Worm (Caenorhabditis elegans) whole organism, L4/young adult: ENCODE data around the gene F13E9.13.

ENCODE experiments used
- W03F9.2 ChIP-seq: fragments of 150-350 bp; optimal IDR thresholded peaks from 2 replicates; lab custom pipeline; 2014; ENCODE audit warnings: missing biosample characterization, missing genetic modification characterization
- dao-5 ChIP-seq: sonication (generic microtip); optimal IDR thresholded peaks from 2 replicates; lab custom pipeline; 2016; ENCODE audit warnings: missing genotype, missing genetic modification characterization, moderate library complexity, missing compliant biosample characterization
- him-1 ChIP-seq: sonication (generic microtip); optimal IDR thresholded peaks from 2 replicates; lab custom pipeline; 2016; ENCODE audit warnings: missing genotype, missing genetic modification reagents, missing genetic modification characterization, missing compliant biosample characterization

F13E9.13 gene

DNA sequence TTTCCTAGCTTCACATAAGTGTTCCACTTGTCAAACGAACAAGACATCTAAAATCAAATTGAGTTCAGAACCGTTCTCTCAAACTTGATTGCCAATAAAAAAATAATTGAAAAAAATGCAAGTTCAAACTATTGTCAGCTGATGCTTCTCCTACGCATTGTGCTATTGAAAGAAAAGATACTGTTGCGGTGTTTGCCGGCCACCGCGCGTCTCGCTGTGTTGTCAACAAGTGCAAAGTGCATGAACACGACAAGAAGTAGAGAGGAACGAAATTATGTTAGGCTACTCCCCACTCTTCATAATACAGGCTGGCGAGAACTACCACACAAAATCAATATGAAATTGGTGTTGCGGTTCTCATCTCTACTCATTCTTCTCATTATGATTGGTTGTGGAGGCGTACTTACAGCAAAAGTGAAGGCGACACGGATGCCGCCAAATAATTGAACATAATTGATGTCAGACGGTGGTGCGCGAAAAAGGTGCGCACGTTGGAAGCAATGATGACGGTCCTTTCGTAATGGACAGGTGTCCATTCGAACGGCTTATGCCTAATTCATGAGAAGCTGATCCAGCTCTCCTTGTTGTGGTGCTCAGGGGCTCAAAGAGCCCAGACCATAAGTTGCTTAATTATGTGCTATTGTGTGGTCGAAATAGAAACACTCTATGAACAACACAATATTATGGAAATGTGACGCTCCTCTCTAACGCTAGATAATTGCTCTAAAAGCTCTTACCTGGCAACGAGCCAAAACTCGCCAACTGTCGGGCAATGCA is 13.8 kb upstream of the F13E9.13 start:
- no peak for TF ChIP-seq him-1 (tag; lab: Kevin White, UChicago)
- TF ChIP-seq W03F9.2 (tag; lab: Kevin White, UChicago), result no peak
- no peak for TF ChIP-seq dao-5 (tag; lab: Kevin White, UChicago)

ce11 chrIV:10868629-10869251 is 12.6 kb upstream of the F13E9.13 start, which contains the start of gene F13E9.11:
Gene F13E9.11, minus strand, starts transcription at chrIV:10869135.
- TF ChIP-seq dao-5 (tag; lab: Kevin White, UChicago) (no peak), W03F9.2 (tag; lab: Kevin White, UChicago) (no peak), him-1 (tag; lab: Kevin White, UChicago) (no peak)

DNA sequence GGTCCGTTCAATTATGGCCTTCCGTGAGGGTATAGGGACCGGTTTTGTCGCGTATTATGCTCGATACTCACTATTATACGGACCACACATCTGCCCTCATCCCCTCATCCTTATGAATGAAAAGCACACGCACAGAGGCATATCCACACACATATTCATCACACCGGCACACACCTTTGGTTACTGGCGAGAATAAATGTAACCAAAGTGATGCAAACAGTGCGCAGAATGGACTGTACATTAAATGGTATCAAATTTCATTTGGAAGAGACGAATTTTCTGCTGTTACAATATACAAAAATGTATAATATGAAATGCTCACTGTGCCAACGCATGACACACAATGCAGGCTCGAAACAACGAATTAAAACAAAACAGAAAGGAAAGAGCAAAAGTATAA is 11.7 kb upstream of the F13E9.13 start:
- TF ChIP-seq him-1 (tag; lab: Kevin White, UChicago) (no peak), W03F9.2 (tag; lab: Kevin White, UChicago) (no peak), dao-5 (tag; lab: Kevin White, UChicago) (no peak)

ce11 chrIV:10870158-10870557 is 11.2 kb upstream of the F13E9.13 start:
- peak; percentile 1 for TF ChIP-seq him-1 (tag; lab: Kevin White, UChicago)
- no peak for TF ChIP-seq dao-5 (tag; lab: Kevin White, UChicago)

DNA sequence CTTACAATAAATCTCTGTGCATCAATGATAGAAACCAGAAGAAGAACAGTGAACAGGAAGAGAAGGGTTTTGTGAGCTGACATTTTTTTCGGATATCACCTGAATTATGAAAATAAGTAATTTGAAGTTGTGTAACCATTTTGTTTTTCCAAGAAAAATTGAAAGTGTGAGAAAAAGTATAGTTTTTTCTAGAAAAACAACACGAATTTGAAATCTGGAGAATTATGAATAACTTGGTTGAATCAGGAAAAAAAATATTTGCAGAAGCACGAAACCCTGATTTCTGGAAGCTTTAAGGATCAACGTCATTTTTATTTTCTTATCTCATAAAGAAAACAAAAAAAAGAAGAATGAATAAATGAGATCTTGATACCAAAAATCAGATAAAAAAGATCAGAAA is 6.8 kb upstream of the F13E9.13 start, which contains the start of gene F13E9.12:
Gene F13E9.12 (minus strand): TSS at position 101 of the 400 bp plus-strand sequence.
- TF ChIP-seq W03F9.2 (tag; lab: Kevin White, UChicago), result no peak
- TF ChIP-seq dao-5 (tag; lab: Kevin White, UChicago), result no peak
- TF ChIP-seq him-1 (tag; lab: Kevin White, UChicago), result no peak

ce11 chrIV:10876844-10877243 is 4.5 kb upstream of the F13E9.13 start, which contains the start of gene fipr-14:
Gene fipr-14, plus strand, starts transcription at chrIV:10877144.
- TF ChIP-seq him-1 (tag; lab: Kevin White, UChicago), result no peak
- no peak for TF ChIP-seq dao-5 (tag; lab: Kevin White, UChicago)
- TF ChIP-seq W03F9.2 (tag; lab: Kevin White, UChicago), result no peak

DNA sequence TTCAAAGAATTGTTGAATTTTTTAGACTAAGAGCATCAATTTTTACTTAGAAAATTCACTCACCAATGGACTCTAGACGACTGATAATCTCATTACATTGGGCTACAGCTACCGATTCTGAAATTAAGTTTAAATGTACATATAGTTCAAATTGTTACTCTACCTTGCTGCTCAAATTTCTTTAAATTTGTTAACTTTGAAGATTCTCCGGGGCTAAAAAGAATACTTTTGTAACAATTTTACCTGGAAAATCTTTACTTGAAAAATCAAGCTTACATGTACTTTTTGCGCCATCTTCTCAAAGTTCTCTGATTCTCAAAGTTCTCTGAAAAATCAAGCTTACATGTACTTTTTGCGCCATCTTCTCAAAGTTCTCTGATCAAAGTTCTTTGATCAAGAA is 1.8 kb upstream of the F13E9.13 start, which contains the start of gene sdz-13:
Gene sdz-13 (minus strand): TSS at position 101 of the 400 bp plus-strand sequence.
- TF ChIP-seq W03F9.2 (tag; lab: Kevin White, UChicago), result no peak
- TF ChIP-seq dao-5 (tag; lab: Kevin White, UChicago), result no peak
- TF ChIP-seq him-1 (tag; lab: Kevin White, UChicago), result no peak

DNA sequence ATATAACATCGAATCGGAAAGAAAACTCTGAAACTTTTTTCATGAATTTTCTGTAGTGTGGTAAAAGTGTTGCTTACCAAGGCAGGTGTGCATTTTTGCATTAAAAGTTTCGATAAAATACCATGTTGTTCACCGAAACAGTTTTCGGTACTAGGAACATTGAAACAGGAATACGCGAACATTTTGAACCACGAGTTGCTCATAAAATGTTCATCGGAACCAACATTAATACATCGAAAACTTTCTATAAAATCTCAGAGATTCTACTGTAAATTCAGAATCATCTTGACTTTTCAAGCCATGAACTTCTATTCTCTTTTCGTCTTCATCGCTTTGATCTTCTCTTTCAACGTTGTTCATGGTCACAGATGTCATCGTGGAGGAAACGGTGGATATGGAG is 1.1 kb upstream of the F13E9.13 start, which contains the start of gene fipr-15:
Gene fipr-15 (plus strand): TSS at position 301 of the 400 bp plus-strand sequence.
- no peak for TF ChIP-seq W03F9.2 (tag; lab: Kevin White, UChicago)
- no peak for TF ChIP-seq dao-5 (tag; lab: Kevin White, UChicago)
- TF ChIP-seq him-1 (tag; lab: Kevin White, UChicago), result no peak

- no peak for TF ChIP-seq W03F9.2 (tag; lab: Kevin White, UChicago)
- no peak for TF ChIP-seq him-1 (tag; lab: Kevin White, UChicago)
- TF ChIP-seq dao-5 (tag; lab: Kevin White, UChicago), result no peak
These were observed 2.9 kb downstream of the F13E9.13 start, which contains the start of gene F13E9.5 for ce11 chrIV:10884263-10884662. Gene F13E9.5, minus strand, starts transcription at chrIV:10884363.

DNA sequence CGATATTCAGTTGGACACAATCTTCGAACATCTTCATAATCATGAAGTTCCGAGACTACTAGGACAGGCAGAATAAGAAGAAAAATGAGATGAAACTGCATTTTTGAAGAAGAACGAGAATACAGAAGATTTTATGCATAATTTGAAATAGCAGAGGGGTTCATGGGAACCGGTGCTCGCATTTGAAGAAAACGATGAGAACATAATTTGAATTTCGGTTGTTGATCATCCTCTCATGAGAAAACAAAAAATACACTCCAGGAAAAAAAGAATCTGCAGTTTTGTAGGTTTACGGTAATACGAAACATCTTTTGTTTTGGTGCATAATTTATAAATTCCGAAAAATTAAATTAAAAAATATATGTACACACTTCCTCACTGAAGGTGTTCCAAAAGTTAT is 4.6 kb downstream of the F13E9.13 start, which contains the start of gene srlf-11:
Gene srlf-11 (minus strand): TSS at position 101 of the 400 bp plus-strand sequence.
- no peak for TF ChIP-seq W03F9.2 (tag; lab: Kevin White, UChicago)
- TF ChIP-seq him-1 (tag; lab: Kevin White, UChicago), result no peak
- TF ChIP-seq dao-5 (tag; lab: Kevin White, UChicago), result no peak

DNA sequence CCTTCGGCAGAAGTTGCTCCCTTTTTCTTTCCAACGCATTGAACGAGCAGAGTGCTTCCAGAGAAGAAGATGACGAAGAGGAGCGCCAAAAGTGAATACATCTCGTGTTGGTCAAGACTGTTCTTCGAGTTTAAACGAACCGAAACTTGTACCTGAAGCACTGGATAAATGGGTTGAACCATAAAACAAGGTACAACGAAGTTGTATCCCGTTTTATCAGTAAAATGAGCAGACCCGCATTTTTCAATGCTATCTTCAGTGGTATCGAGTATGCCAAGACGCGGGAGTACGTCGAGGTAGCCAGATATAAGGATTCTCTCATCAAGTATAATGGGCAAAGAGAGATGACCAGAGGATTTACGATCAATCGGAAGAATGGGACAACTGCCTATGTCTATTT is 5.9 kb downstream of the F13E9.13 start, which contains the start of gene F13E9.16:
Gene F13E9.16 (minus strand): TSS at position 101 of the 400 bp plus-strand sequence.
- TF ChIP-seq him-1 (tag; lab: Kevin White, UChicago) (no peak), dao-5 (tag; lab: Kevin White, UChicago) (no peak), W03F9.2 (tag; lab: Kevin White, UChicago) (no peak)

ce11 chrIV:10889820-10890462 is 8.6 kb downstream of the F13E9.13 start, which contains the start of gene F13E9.15:
Gene F13E9.15, minus strand, starts transcription at chrIV:10889870.
- TF ChIP-seq him-1 (tag; lab: Kevin White, UChicago), result no peak
- no peak for TF ChIP-seq W03F9.2 (tag; lab: Kevin White, UChicago)
- no peak for TF ChIP-seq dao-5 (tag; lab: Kevin White, UChicago)
